Fruit fly (Drosophila melanogaster): ENCODE data around the gene CG32260.

Gene CG32260

dm6 chr3L:4157852-4158251 lies 15.7 kb downstream of the CG32260 start:
- peak; percentile 3 for TF ChIP-seq EcR (GFP tag; optimal IDR thresholded peaks at IDR 0.05)
- TF ChIP-seq CG12605 (GFP tag; IDR thresholded peaks at IDR 0.05), result no peak
- no peak for TF ChIP-seq CG10348 (GFP tag; IDR thresholded peaks at IDR 0.05)

dm6 chr3L:4158361-4158760 lies 16.2 kb downstream of the CG32260 start:
- TF ChIP-seq CG34367 (tag; optimal IDR thresholded peaks at IDR 0.05), result peak; percentile 70
- TF ChIP-seq CG8159 (tag; optimal IDR thresholded peaks at IDR 0.05), result peak; percentile 78
- peak; percentile 63 for TF ChIP-seq D1 (tag; optimal IDR thresholded peaks at IDR 0.05)
- peak; percentile 20; the same call in 1 of the 2 replicates for TF ChIP-seq CG12605 (GFP tag; IDR thresholded peaks at IDR 0.05)
- peak; percentile 63 for TF ChIP-seq CG8301 (tag; optimal IDR thresholded peaks at IDR 0.05)
- TF ChIP-seq CG17806 (tag; optimal IDR thresholded peaks at IDR 0.05), result peak; percentile 79
- TF ChIP-seq CG4496 (GFP tag; IDR thresholded peaks at IDR 0.05), result peak; percentile 69; the same call in 1 of the 3 replicates
- peak; percentile 17 for TF ChIP-seq Snoo (tag; optimal IDR thresholded peaks at IDR 0.05)
- TF ChIP-seq gl (tag; optimal IDR thresholded peaks at IDR 0.05), result peak; percentile 36
- TF ChIP-seq CG10348 (GFP tag; IDR thresholded peaks at IDR 0.05), result no peak
- TF ChIP-seq EcR (GFP tag; optimal IDR thresholded peaks at IDR 0.05), result no peak
- peak; percentile 79 for TF ChIP-seq CG15710 (tag; optimal IDR thresholded peaks at IDR 0.05)
- TF ChIP-seq CG32121 (GFP tag; IDR thresholded peaks at IDR 0.05), result no peak
- TF ChIP-seq fd96Ca (GFP tag; IDR thresholded peaks at IDR 0.05), result peak; percentile 44; the same call in 1 of the 3 replicates
- peak; percentile 73 for TF ChIP-seq Pif1A (GFP tag; optimal IDR thresholded peaks at IDR 0.05)
- TF ChIP-seq Pif1B (GFP tag; optimal IDR thresholded peaks at IDR 0.05), result peak; percentile 73
- peak; percentile 80 for TF ChIP-seq CG9948 (tag; optimal IDR thresholded peaks at IDR 0.05)
- TF ChIP-seq CG13204 (GFP tag; optimal IDR thresholded peaks at IDR 0.05), result peak; percentile 37
- TF ChIP-seq Ets98B (GFP tag; IDR thresholded peaks at IDR 0.05), result peak; percentile 16; the same call in 1 of the 2 replicates
- TF ChIP-seq CG14655 (GFP tag; optimal IDR thresholded peaks at IDR 0.05), result peak; percentile 68
- TF ChIP-seq rn (GFP tag; IDR thresholded peaks at IDR 0.05), result no peak

dm6 chr3L:4159264-4159663 lies 17.1 kb downstream of the CG32260 start:
- no peak for TF ChIP-seq CG34367 (tag; optimal IDR thresholded peaks at IDR 0.05)
- TF ChIP-seq fd96Ca (GFP tag; IDR thresholded peaks at IDR 0.05), result no peak
- no peak for TF ChIP-seq EcR (GFP tag; optimal IDR thresholded peaks at IDR 0.05)
- TF ChIP-seq CG12605 (GFP tag; IDR thresholded peaks at IDR 0.05), result no peak
- no peak for TF ChIP-seq CG10348 (GFP tag; IDR thresholded peaks at IDR 0.05)

DNA sequence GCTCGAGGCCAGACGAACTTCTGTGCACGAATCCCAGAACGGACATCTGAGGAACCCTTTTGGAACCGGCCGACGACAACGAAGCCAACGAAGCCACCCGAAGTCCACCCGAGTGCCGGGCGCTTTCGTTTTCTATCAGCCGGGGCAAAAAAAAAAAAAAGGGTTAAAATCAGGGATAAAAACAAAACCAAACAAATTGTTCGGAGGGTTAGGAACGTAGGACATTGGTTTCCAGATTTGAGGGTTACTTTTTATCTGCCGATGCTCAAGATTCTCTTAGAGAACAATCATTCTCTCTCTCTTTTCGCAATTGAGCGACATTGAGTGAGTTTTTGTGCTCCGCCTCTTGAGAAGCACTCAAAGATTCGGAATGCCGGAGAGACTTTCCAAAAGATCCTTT lies 18.8 kb downstream of the CG32260 start, which contains the start of gene nab:
Gene nab, minus strand, starts transcription at position 7 of the 400 bp plus-strand sequence.
- TF ChIP-seq Snoo (tag; optimal IDR thresholded peaks at IDR 0.05) (peak; percentile 23), CG9948 (tag; optimal IDR thresholded peaks at IDR 0.05) (no peak)

DNA sequence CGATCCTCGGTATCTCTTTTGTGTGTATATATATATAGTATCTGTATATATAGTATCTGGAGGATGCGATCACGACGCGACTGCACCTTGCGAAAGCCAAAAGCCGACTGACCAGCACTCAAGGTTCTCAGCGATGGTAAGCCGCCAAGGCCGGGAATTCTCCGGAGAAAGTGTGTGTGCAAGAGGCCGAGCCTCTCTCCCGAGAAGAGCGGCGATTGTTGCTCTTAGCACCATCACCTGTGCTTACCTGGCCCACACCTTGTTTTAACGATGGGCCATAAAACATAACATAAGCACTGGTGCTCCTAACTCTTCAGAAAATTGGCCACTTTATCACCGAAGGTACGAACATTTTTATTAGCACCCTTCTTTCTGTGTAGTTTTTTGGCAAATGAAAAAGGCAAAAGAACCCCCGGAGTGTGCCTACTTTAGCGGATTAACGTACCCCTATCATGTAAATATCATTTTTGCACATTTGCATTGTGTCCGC lies 25.2 kb downstream of the CG32260 start, which contains the start of gene mas:
Gene mas, minus strand, starts transcription at position 112 of the 490 bp plus-strand sequence.
- TF ChIP-seq Pif1A (GFP tag; optimal IDR thresholded peaks at IDR 0.05) (no peak), CG34367 (tag; optimal IDR thresholded peaks at IDR 0.05) (no peak), CG10348 (GFP tag; IDR thresholded peaks at IDR 0.05) (no peak), CG8301 (tag; optimal IDR thresholded peaks at IDR 0.05) (no peak), CG32121 (GFP tag; IDR thresholded peaks at IDR 0.05) (no peak), CG12605 (GFP tag; IDR thresholded peaks at IDR 0.05) (no peak), gl (tag; optimal IDR thresholded peaks at IDR 0.05) (no peak), Pif1B (GFP tag; optimal IDR thresholded peaks at IDR 0.05) (no peak), Ets98B (GFP tag; IDR thresholded peaks at IDR 0.05) (no peak), rn (GFP tag; IDR thresholded peaks at IDR 0.05) (no peak), CG15710 (tag; optimal IDR thresholded peaks at IDR 0.05) (no peak), CG9948 (tag; optimal IDR thresholded peaks at IDR 0.05) (no peak), CG13204 (GFP tag; optimal IDR thresholded peaks at IDR 0.05) (no peak)

dm6 chr3L:4169957-4170651 lies 27.9 kb downstream of the CG32260 start, which contains the start of gene Ero1L:
Ero1L (plus strand) TSS chr3L:4170404.
- TF ChIP-seq CG4496 (GFP tag; IDR thresholded peaks at IDR 0.05) (no peak; the same call in 1 of the 3 replicates), CG10348 (GFP tag; IDR thresholded peaks at IDR 0.05) (no peak), CG17806 (tag; optimal IDR thresholded peaks at IDR 0.05) (peak; percentile 16), CG34367 (tag; optimal IDR thresholded peaks at IDR 0.05) (no peak), CG15710 (tag; optimal IDR thresholded peaks at IDR 0.05) (peak; percentile 4), CG14655 (GFP tag; optimal IDR thresholded peaks at IDR 0.05) (no peak), CG32121 (GFP tag; IDR thresholded peaks at IDR 0.05) (0 out of 2 replicates have a peak, but pooled peaks have one; percentile 23), Pif1A (GFP tag; optimal IDR thresholded peaks at IDR 0.05) (peak; percentile 15), gl (tag; optimal IDR thresholded peaks at IDR 0.05) (peak; percentile 18), CG8159 (tag; optimal IDR thresholded peaks at IDR 0.05) (peak; percentile 43), fd96Ca (GFP tag; IDR thresholded peaks at IDR 0.05) (0 out of 3 replicates have a peak, but pooled peaks have one; percentile 50), D1 (tag; optimal IDR thresholded peaks at IDR 0.05) (peak; percentile 91), CG9948 (tag; optimal IDR thresholded peaks at IDR 0.05) (peak; percentile 39)
